Worm (Caenorhabditis elegans) whole organism, L2 larva: ENCODE measurements around the gene F28B4.3.

Experiments used
- blmp-1 ChIP-seq: sonication (generic microtip); optimal IDR thresholded peaks from 2 replicates; lab custom pipeline; 2017; ENCODE audit warnings: missing genetic modification characterization, mild to moderate bottlenecking, missing compliant biosample characterization, antibody characterized with exemption, moderate library complexity; ENCODE audit not compliant: insufficient read depth
- mdl-1 ChIP-seq, 2 experiments: fragments of 150-350 bp in 1 of 2; sonication (generic microtip) in 1 of 2; optimal IDR thresholded peaks; 2 replicates each; lab custom pipeline; 2017; ENCODE audit warnings: missing biosample characterization in 2 of 2, missing genetic modification characterization in 2 of 2

- TF ChIP-seq mdl-1 (tag; optimal IDR thresholded peaks at IDR 0.05; lab: Kevin White, UChicago) (no peak), blmp-1 (tag; lab: Kevin White, UChicago) (no peak)
Measured at ce11 chrX:3280130-3280529, 44.9 kb upstream of the F28B4.3 start, which contains the start of gene K09C4.10.
